Worm (Caenorhabditis elegans): ENCODE measurements around the gene idpb-5.

The idpb-5 gene

ce11 chrV:11823125-11823833, 16.0 kb upstream of the idpb-5 start:
- TF ChIP-seq pha-4 (tag; optimal IDR thresholded peaks at IDR 0.05) (peak; percentile 7), ama-1 (optimal IDR thresholded peaks at IDR 0.05) (peak; percentile 44), nfya-1 (tag; optimal IDR thresholded peaks at IDR 0.05; ENCODE audit: insufficient read depth) (peak; percentile 69)

- TF ChIP-seq elt-2 (tag; optimal IDR thresholded peaks at IDR 0.05) (peak; percentile 94), nhr-12 (tag; optimal IDR thresholded peaks at IDR 0.05) (no peak), R02D3.7 (tag; optimal IDR thresholded peaks at IDR 0.05) (peak; percentile 25), lsy-12 (tag; optimal IDR thresholded peaks at IDR 0.05) (peak; percentile 65), eor-1 (tag; optimal IDR thresholded peaks at IDR 0.05) (peak in 1 of 2 experiments; percentile 9), ztf-11 (tag; optimal IDR thresholded peaks at IDR 0.05) (no peak), mml-1 (tag; optimal IDR thresholded peaks at IDR 0.05) (peak; percentile 9), nhr-43 (tag; optimal IDR thresholded peaks at IDR 0.05; ENCODE audit: poor library complexity, severe bottlenecking) (peak; percentile 75), ztf-4 (tag; optimal IDR thresholded peaks at IDR 0.05) (peak; percentile 17), mdl-1 (tag; optimal IDR thresholded peaks at IDR 0.05) (no peak), egl-5 (tag; optimal IDR thresholded peaks at IDR 0.05) (no peak), snpc-4 (tag; optimal IDR thresholded peaks at IDR 0.05) (peak; percentile 12), skn-1 (tag; optimal IDR thresholded peaks at IDR 0.05) (no peak), fos-1 (tag; optimal IDR thresholded peaks at IDR 0.05) (no peak), nhr-76 (tag; optimal IDR thresholded peaks at IDR 0.05) (no peak), fkh-10 (GFP tag; optimal IDR thresholded peaks at IDR 0.05) (no peak), egl-27 (tag; optimal IDR thresholded peaks at IDR 0.05) (no peak), zag-1 (tag; optimal IDR thresholded peaks at IDR 0.05) (no peak), nhr-11 (tag; optimal IDR thresholded peaks at IDR 0.05) (peak; percentile 67), lin-15B (tag; optimal IDR thresholded peaks at IDR 0.05) (peak; percentile 40), fkh-2 (tag; optimal IDR thresholded peaks at IDR 0.05) (no peak), aly-2 (tag; optimal IDR thresholded peaks at IDR 0.05) (no peak), elt-3 (tag; optimal IDR thresholded peaks at IDR 0.05) (peak in 1 of 3 experiments; percentile 19), jun-1 (tag; optimal IDR thresholded peaks at IDR 0.05) (peak; percentile 69), daf-12 (tag; optimal IDR thresholded peaks at IDR 0.05) (no peak), nhr-67 (tag; optimal IDR thresholded peaks at IDR 0.05) (no peak), unc-39 (tag; optimal IDR thresholded peaks at IDR 0.05) (no peak), ceh-9 (tag; optimal IDR thresholded peaks at IDR 0.05) (no peak), ceh-82 (tag; optimal IDR thresholded peaks at IDR 0.05) (no peak), nhr-237 (tag; optimal IDR thresholded peaks at IDR 0.05) (no peak), elt-1 (tag; optimal IDR thresholded peaks at IDR 0.05) (peak; percentile 87), nhr-77 (tag; optimal IDR thresholded peaks at IDR 0.05) (no peak), nfya-1 (tag; optimal IDR thresholded peaks at IDR 0.05; ENCODE audit: insufficient read depth) (peak; percentile 85), nhr-25 (tag; optimal IDR thresholded peaks at IDR 0.05) (peak; percentile 78), ceh-16 (tag; optimal IDR thresholded peaks at IDR 0.05) (no peak), pha-4 (tag; optimal IDR thresholded peaks at IDR 0.05) (peak; percentile 84), ceh-28 (tag; optimal IDR thresholded peaks at IDR 0.05) (no peak), ZK546.5 (tag; optimal IDR thresholded peaks at IDR 0.05) (no peak), pqm-1 (tag; optimal IDR thresholded peaks at IDR 0.05) (peak; percentile 97), ama-1 (optimal IDR thresholded peaks at IDR 0.05) (peak; percentile 83), nhr-28 (tag; optimal IDR thresholded peaks at IDR 0.05) (no peak), tbx-2 (tag; optimal IDR thresholded peaks at IDR 0.05) (no peak), hmg-11 (tag; optimal IDR thresholded peaks at IDR 0.05) (no peak), unc-62 (GFP tag; optimal IDR thresholded peaks at IDR 0.05) (peak; percentile 54), nhr-23 (tag; optimal IDR thresholded peaks at IDR 0.05) (peak; percentile 75), lin-39 (tag; optimal IDR thresholded peaks at IDR 0.05) (peak; percentile 77), sea-2 (GFP tag; optimal IDR thresholded peaks at IDR 0.05) (no peak)
These were observed 15.3 kb upstream of the idpb-5 start for ce11 chrV:11823978-11824377.
